Fruit fly (Drosophila melanogaster) whole organism, adult: ENCODE results near the gene CG42781.

Experiments
- CG14711 ChIP-seq: fragments of 200-800 bp; sonication (Bioruptor generic); optimal IDR thresholded peaks from 2 replicates; lab custom pipeline; 2018; ENCODE audit warnings: missing biosample characterization, mild to moderate bottlenecking, missing genetic modification characterization, moderate library complexity
- CG1620 ChIP-seq: fragments of 200-800 bp; sonication (Bioruptor generic); optimal IDR thresholded peaks from 2 replicates; lab custom pipeline; 2016; ENCODE audit warnings: missing biosample characterization, missing genetic modification characterization
- CG33017 ChIP-seq: fragments of 200-800 bp; sonication (Bioruptor generic); optimal IDR thresholded peaks from 2 replicates; lab custom pipeline; 2018; ENCODE audit warnings: missing biosample characterization, mild to moderate bottlenecking, missing genetic modification characterization, moderate library complexity
- CG5204 ChIP-seq: fragments of 200-800 bp; sonication (Bioruptor generic); optimal IDR thresholded peaks from 2 replicates; lab custom pipeline; 2016; ENCODE audit warnings: missing biosample characterization, missing genetic modification characterization
- CG7045 ChIP-seq: fragments of 200-800 bp; sonication (Bioruptor generic); optimal IDR thresholded peaks from 2 replicates; lab custom pipeline; 2017; ENCODE audit warnings: missing biosample characterization, mild to moderate bottlenecking, missing genetic modification characterization
- CG7101 ChIP-seq: fragments of 200-800 bp; sonication (Bioruptor generic); optimal IDR thresholded peaks from 2 replicates; lab custom pipeline; 2018; ENCODE audit warnings: missing biosample characterization, mild to moderate bottlenecking, missing genetic modification characterization, moderate library complexity
- Clk ChIP-seq: fragments of 200-800 bp; sonication (Bioruptor generic); optimal IDR thresholded peaks from 2 replicates; lab custom pipeline; 2017; ENCODE audit warnings: missing biosample characterization, missing genetic modification characterization
- Crg-1 ChIP-seq: fragments of 200-800 bp; sonication (Bioruptor generic); optimal IDR thresholded peaks from 2 replicates; lab custom pipeline; 2016; ENCODE audit warnings: missing biosample characterization, missing genetic modification characterization
- Hr96 ChIP-seq: fragments of 200-800 bp; sonication (Bioruptor generic); optimal IDR thresholded peaks from 2 replicates; lab custom pipeline; 2016; ENCODE audit warnings: missing biosample characterization, missing genetic modification characterization
- Mnt ChIP-seq: fragments of 200-800 bp; sonication (Bioruptor generic); optimal IDR thresholded peaks from 2 replicates; lab custom pipeline; 2016; ENCODE audit warnings: missing biosample characterization, mild to moderate bottlenecking, missing genetic modification characterization
- bab1 ChIP-seq: fragments of 200-800 bp; sonication (Bioruptor generic); optimal IDR thresholded peaks from 3 replicates; lab custom pipeline; 2019; ENCODE audit warnings: missing biosample characterization, mild to moderate bottlenecking, missing genetic modification characterization, moderate library complexity
- cic ChIP-seq: fragments of 200-800 bp; sonication (Bioruptor generic); optimal IDR thresholded peaks from 2 replicates; lab custom pipeline; 2017; ENCODE audit warnings: missing biosample characterization, mild to moderate bottlenecking, missing genetic modification characterization, moderate library complexity
- kay ChIP-seq: fragments of 200-800 bp; sonication (Bioruptor generic); peaks from one replicate; lab custom pipeline; 2016; ENCODE audit warnings: missing biosample characterization, missing genetic modification characterization, borderline replicate concordance
- ovo ChIP-seq: fragments of 200-800 bp; sonication (Bioruptor generic); optimal IDR thresholded peaks from 2 replicates; lab custom pipeline; 2016; ENCODE audit warnings: missing biosample characterization, missing genetic modification characterization
- pad ChIP-seq: fragments of 200-800 bp; sonication (Bioruptor generic); optimal IDR thresholded peaks from 3 replicates; lab custom pipeline; 2017; ENCODE audit warnings: missing biosample characterization, missing genetic modification characterization, mild to moderate bottlenecking, moderate library complexity, missing genetic modification reagents
- tj ChIP-seq: fragments of 200-800 bp; sonication (Bioruptor generic); optimal IDR thresholded peaks from 3 replicates; lab custom pipeline; 2017; ENCODE audit warnings: missing biosample characterization, mild to moderate bottlenecking, missing genetic modification characterization, moderate library complexity
- toe ChIP-seq: fragments of 200-800 bp; sonication (Bioruptor generic); optimal IDR thresholded peaks from 2 replicates; lab custom pipeline; 2016; ENCODE audit warnings: missing biosample characterization, missing genetic modification characterization

The CG42781 gene

dm6 chrX:7334801-7335176 is 48.0 kb downstream of the CG42781 start:
- peak; percentile 40 for TF ChIP-seq CG14711
- TF ChIP-seq Mnt (GFP tag; lab: Kevin White, UChicago), result no peak
- TF ChIP-seq CG7101 (tag; lab: Kevin White, UChicago), result peak; percentile 49
- TF ChIP-seq CG7045 (GFP tag; lab: Kevin White, UChicago), result no peak
- TF ChIP-seq bab1 (GFP tag; lab: Kevin White, UChicago), result peak; percentile 51

DNA sequence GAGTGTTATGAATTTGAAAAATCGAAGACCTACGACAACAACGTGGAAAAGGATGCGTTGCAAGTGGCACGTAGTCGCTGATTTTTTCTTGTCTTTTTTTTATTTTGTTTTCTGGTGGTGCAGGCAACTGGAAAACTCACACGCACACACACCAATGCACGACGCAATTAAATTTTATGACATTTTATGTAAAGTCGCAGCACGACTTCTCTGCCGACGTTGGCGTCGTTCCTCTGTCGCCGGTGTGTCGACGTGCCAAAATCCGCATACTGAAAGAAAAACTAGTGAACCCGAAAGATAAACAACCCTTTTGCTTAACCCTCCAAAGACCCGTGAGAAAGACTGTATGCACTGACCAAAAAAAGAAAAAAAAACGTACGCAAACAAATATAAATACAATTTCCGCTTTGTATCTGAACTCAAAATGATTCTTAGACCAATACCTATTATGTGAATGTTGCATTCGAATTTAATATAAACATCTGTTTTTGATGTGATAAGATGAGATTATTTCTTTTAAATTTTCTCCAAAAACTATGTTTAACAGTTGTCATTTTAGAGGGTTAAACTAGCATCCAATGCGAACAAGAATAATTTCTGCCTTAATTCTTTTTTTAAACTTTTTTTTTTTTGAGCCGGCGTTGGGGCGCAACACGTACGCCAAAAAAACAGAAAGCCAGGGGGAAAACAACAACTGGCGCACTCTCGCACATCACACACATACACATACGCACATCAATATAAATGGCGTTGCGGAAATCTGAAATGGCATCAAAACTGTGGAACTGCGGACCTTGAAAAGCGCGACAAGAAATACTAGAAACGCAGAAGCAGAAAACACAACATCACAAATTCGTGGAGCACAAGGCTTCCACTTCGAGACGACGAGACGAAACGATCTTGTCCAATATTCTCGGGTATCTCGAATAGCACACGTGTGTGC is 48.7 kb downstream of the CG42781 start:
- TF ChIP-seq CG5204, result no peak
- no peak for TF ChIP-seq tj (GFP tag; lab: Kevin White, UChicago)
- peak; percentile 63 for TF ChIP-seq bab1 (GFP tag; lab: Kevin White, UChicago)
- no peak for TF ChIP-seq CG7101 (tag; lab: Kevin White, UChicago)
- no peak for TF ChIP-seq CG33017 (tag; lab: Kevin White, UChicago)

DNA sequence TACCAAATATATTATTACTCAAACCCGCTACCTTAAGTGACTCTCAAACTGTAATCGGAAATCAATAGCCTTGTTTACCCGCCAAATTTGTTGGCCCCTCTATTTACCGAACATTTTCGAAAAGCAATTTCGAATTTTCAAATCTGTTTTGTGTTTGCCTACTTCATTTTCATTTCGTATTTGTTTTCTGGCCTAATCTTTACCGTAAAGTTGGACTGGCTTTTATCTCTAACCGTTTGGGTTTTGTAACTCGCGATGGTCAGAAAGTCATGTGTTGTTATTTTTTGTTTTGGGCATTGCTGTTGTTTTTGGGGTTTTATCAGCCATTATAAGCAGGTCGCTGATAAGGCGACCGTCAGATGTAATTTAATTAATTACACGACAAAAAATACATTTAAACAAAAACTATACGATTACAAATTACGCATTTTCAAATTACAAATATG is 49.5 kb downstream of the CG42781 start:
- TF ChIP-seq Hr96 (GFP tag; lab: Kevin White, UChicago), result no peak
- no peak for TF ChIP-seq Clk (GFP tag; lab: Kevin White, UChicago)
- TF ChIP-seq Crg-1 (GFP tag; lab: Kevin White, UChicago), result no peak
- no peak for TF ChIP-seq bab1 (GFP tag; lab: Kevin White, UChicago)
- no peak for TF ChIP-seq tj (GFP tag; lab: Kevin White, UChicago)
- no peak for TF ChIP-seq pad (GFP tag; lab: Kevin White, UChicago)
- no peak for TF ChIP-seq CG1620 (GFP tag; lab: Kevin White, UChicago)
- no peak for TF ChIP-seq CG7101 (tag; lab: Kevin White, UChicago)
- TF ChIP-seq CG7045 (GFP tag; lab: Kevin White, UChicago), result no peak
- TF ChIP-seq kay (GFP tag; lab: Kevin White, UChicago), result no peak
- TF ChIP-seq toe (GFP tag; lab: Kevin White, UChicago), result no peak
- no peak for TF ChIP-seq CG33017 (tag; lab: Kevin White, UChicago)
- TF ChIP-seq ovo, result no peak
- no peak for TF ChIP-seq cic (GFP tag; lab: Kevin White, UChicago)
- no peak for TF ChIP-seq CG5204
